Worm (Caenorhabditis elegans): Measurements from ENCODE around the gene ragc-1.

DNA sequence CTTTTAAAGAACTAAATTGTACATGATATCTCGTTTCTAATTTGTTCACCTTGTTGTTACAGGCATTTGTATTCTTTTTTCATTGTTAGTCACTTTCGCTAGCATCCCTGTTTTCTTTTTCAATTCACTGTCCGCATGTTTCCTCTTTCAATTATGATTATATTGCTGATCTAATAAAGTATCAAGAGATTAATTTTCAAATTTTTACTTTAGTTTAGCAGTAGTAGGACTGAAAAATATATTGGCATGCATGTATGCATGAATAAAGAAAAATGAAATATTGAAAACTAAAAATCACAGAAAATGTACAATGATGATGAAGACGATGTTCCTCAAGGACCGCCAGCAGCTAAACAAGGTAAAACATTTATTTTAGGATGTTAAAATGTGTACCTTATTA is 33.3 kb upstream of the ragc-1 start, which contains the start of gene rbm-17:
- TF ChIP-seq ets-4 (GFP tag; optimal IDR thresholded peaks at IDR 0.05) (no peak), ztf-28 (GFP tag; IDR thresholded peaks at IDR 0.05) (no peak), F49E8.2 (tag; optimal IDR thresholded peaks at IDR 0.05; ENCODE audit: insufficient read depth) (no peak), ZK185.1 (tag; optimal IDR thresholded peaks at IDR 0.05; ENCODE audit: poor library complexity, severe bottlenecking) (no peak), ztf-18 (tag; optimal IDR thresholded peaks at IDR 0.05) (no peak), bed-1 (GFP tag; IDR thresholded peaks at IDR 0.05) (no peak), efl-1 (GFP tag; optimal IDR thresholded peaks at IDR 0.05) (no peak), lin-26 (GFP tag; IDR thresholded peaks at IDR 0.05) (no peak), unc-62 (GFP tag; optimal IDR thresholded peaks at IDR 0.05) (no peak), lin-35 (GFP tag; optimal IDR thresholded peaks at IDR 0.05) (no peak), nfya-1 (tag; optimal IDR thresholded peaks at IDR 0.05; ENCODE audit: borderline replicate concordance, insufficient read depth) (no peak), F57A8.1 (GFP tag; optimal IDR thresholded peaks at IDR 0.05) (no peak), somi-1 (GFP tag; optimal IDR thresholded peaks at IDR 0.05) (no peak), rcor-1 (GFP tag; IDR thresholded peaks at IDR 0.05) (no peak)
